Fruit fly (Drosophila melanogaster): ENCODE measurements around the gene CG13066.

DNA sequence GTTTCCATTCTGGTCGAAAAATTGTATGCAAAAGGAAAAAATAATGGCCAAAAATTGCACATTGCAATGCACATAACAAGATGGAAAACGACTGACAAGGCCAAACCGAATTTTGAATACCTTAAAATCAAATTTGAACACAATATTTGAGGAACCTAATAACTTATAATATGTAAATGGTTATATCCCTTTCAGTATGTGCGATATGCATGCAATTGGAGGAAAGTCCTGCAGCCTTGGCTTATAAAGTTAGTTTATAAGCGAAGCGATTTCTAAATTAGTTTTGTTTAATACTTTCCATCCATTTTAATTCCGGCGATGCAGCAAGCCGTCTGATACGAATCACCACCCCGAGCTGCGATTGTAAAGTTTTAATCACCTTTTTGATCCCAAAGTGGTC, 47.5 kb upstream of the CG13066 start:
- TF ChIP-seq CrebA (GFP tag; optimal IDR thresholded peaks at IDR 0.05; ENCODE audit: borderline replicate concordance) (no peak), Dif (GFP tag; optimal IDR thresholded peaks at IDR 0.05; ENCODE audit: partially characterized antibody) (no peak), Rel (GFP tag; optimal IDR thresholded peaks at IDR 0.05) (no peak), Rel (tag; optimal IDR thresholded peaks at IDR 0.05) (no peak)
